Worm (Caenorhabditis elegans): ENCODE results near the gene aman-2.

ce11 chrV:11946818-11947217 lies 13.8 kb upstream of the aman-2 start:
- TF ChIP-seq dao-5 (tag; optimal IDR thresholded peaks at IDR 0.05) (no peak), him-1 (tag; optimal IDR thresholded peaks at IDR 0.05) (no peak), W03F9.2 (tag; optimal IDR thresholded peaks at IDR 0.05) (no peak)
